Worm (Caenorhabditis elegans) whole organism, mixed stage, embryonic: Measurements from ENCODE around the gene nlp-50.

ENCODE experiments used
- bed-3 ChIP-seq: fragments of 200-800 bp; sonication (Bioruptor generic); optimal IDR thresholded peaks from 3 replicates; lab custom pipeline; 2018; ENCODE audit warnings: mild to moderate bottlenecking, missing genetic modification characterization, moderate library complexity, missing compliant biosample characterization
- blmp-1 ChIP-seq: fragments of 150-350 bp; optimal IDR thresholded peaks from 2 replicates; lab custom pipeline; 2014; ENCODE audit warnings: missing biosample characterization, missing genetic modification characterization
- ces-1 ChIP-seq: fragments of 150-350 bp; optimal IDR thresholded peaks from 2 replicates; lab custom pipeline; 2014; ENCODE audit warnings: missing biosample characterization, missing genetic modification reagents, missing genetic modification characterization
- nhr-237 ChIP-seq: fragments of 150-350 bp; optimal IDR thresholded peaks from 2 replicates; lab custom pipeline; 2014; ENCODE audit warnings: missing biosample characterization, missing genetic modification characterization
- pha-4 ChIP-seq: fragments of 150-350 bp; optimal IDR thresholded peaks from 2 replicates; lab custom pipeline; 2018; ENCODE audit warnings: missing biosample characterization, missing genetic modification reagents, missing genetic modification characterization

DNA sequence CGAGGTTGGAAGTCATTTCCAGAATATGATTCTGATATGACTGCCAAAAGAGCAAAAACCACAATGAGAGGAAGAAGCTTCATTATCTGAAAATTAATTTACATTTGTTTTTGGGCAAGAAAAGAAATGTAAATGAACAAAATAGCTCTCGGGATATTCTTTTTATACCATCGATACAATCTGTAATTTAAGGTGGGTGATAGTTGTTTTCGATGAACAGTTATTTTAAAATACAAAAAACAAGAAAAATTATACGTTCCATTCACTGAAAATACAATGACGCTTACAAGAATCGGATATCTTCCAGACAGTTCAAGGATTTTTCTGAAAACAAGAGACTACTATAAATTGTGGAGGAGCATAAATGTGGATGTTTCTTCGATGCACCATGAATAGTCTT, 20.2 kb upstream of the nlp-50 start, which contains the start of gene ins-15:
- TF ChIP-seq nhr-237 (tag; lab: Kevin White, UChicago): no peak
- TF ChIP-seq ces-1: no peak
- no peak for TF ChIP-seq pha-4 (tag; lab: Kevin White, UChicago)
- TF ChIP-seq blmp-1 (tag; lab: Kevin White, UChicago): no peak
- no peak for TF ChIP-seq bed-3 (GFP tag; lab: Kevin White, UChicago)
